Fruit fly (Drosophila melanogaster) whole organism, embryonic: ENCODE data around the gene Spps.
A peak's percentile ranks its signal among the peaks of the same experiment; 100 is the strongest.

Experiments used
- Abd-B ChIP-seq: fragments of 200-800 bp; sonication (Bioruptor generic); optimal IDR thresholded peaks from 2 replicates; lab custom pipeline; 2018; ENCODE audit warnings: missing biosample characterization, mild to moderate bottlenecking, missing genetic modification characterization, moderate library complexity
- B-H1 ChIP-seq: fragments of 200-800 bp; sonication (Bioruptor generic); IDR thresholded peaks from 3 replicates; pipeline ENCODE4 v1.3.6; 2022; ENCODE audit warnings: missing biosample characterization, missing genetic modification characterization
- CG10209 ChIP-seq: fragments of 200-800 bp; sonication (Bioruptor generic); optimal IDR thresholded peaks from 3 replicates; lab custom pipeline; 2017; ENCODE audit warnings: missing biosample characterization, mild to moderate bottlenecking, missing genetic modification characterization, missing genetic modification reagents
- CG1024 ChIP-seq: fragments of 200-800 bp; sonication (Bioruptor generic); IDR thresholded peaks from 2 replicates; pipeline ENCODE4 v1.3.6; 2022; ENCODE audit warnings: missing biosample characterization, missing genetic modification characterization
- CG10274 ChIP-seq: fragments of 200-800 bp; sonication (Bioruptor generic); optimal IDR thresholded peaks from 3 replicates; lab custom pipeline; 2017; ENCODE audit warnings: missing biosample characterization, mild to moderate bottlenecking, missing genetic modification characterization
- CG10462 ChIP-seq: fragments of 200-800 bp; sonication (Bioruptor generic); optimal IDR thresholded peaks from 2 replicates; lab custom pipeline; 2016; ENCODE audit warnings: missing biosample characterization, missing genetic modification characterization
- CG11247 ChIP-seq: fragments of 200-800 bp; sonication (Bioruptor generic); IDR thresholded peaks from 2 replicates; pipeline ENCODE4 v1.3.6; 2022; ENCODE audit warnings: missing biosample characterization, missing genetic modification characterization
- CG11504 ChIP-seq: fragments of 200-800 bp; sonication (Bioruptor generic); optimal IDR thresholded peaks from 3 replicates; lab custom pipeline; 2019; ENCODE audit warnings: missing biosample characterization, mild to moderate bottlenecking, missing genetic modification characterization, moderate library complexity
- CG12104 ChIP-seq: fragments of 200-800 bp; sonication (Bioruptor generic); optimal IDR thresholded peaks from 3 replicates; lab custom pipeline; 2016; ENCODE audit warnings: missing biosample characterization, missing genetic modification characterization
- CG1233 ChIP-seq: fragments of 200-800 bp; sonication (Bioruptor generic); optimal IDR thresholded peaks from 4 replicates; lab custom pipeline; 2018; ENCODE audit warnings: missing biosample characterization, mild to moderate bottlenecking, missing genetic modification characterization
- CG13424 ChIP-seq: fragments of 200-800 bp; sonication (Bioruptor generic); optimal IDR thresholded peaks from 2 replicates; lab custom pipeline; 2019; ENCODE audit warnings: missing biosample characterization, mild to moderate bottlenecking, missing genetic modification characterization, moderate library complexity
- CG17359 ChIP-seq: fragments of 200-800 bp; sonication (Bioruptor generic); optimal IDR thresholded peaks from 3 replicates; lab custom pipeline; 2018; ENCODE audit warnings: missing biosample characterization, mild to moderate bottlenecking, missing genetic modification characterization, moderate library complexity
- CG17361 ChIP-seq: fragments of 200-800 bp; sonication (Bioruptor generic); IDR thresholded peaks from 3 replicates; pipeline ENCODE4 v1.3.6; 2022; ENCODE audit warnings: missing biosample characterization, missing genetic modification characterization
- CG18262 ChIP-seq: fragments of 200-800 bp; optimal IDR thresholded peaks from 3 replicates; lab custom pipeline; 2019; ENCODE audit warnings: missing biosample characterization, mild to moderate bottlenecking, missing genetic modification characterization, moderate library complexity
- CG2889 ChIP-seq: fragments of 200-800 bp; sonication (Bioruptor generic); IDR thresholded peaks from 3 replicates; pipeline ENCODE4 v1.3.6; 2022; ENCODE audit warnings: missing biosample characterization, missing genetic modification characterization
- CG3065 ChIP-seq: fragments of 200-800 bp; sonication (Bioruptor generic); optimal IDR thresholded peaks from 2 replicates; lab custom pipeline; 2016; ENCODE audit warnings: missing biosample characterization, missing genetic modification characterization
- CG34376 ChIP-seq: fragments of 200-800 bp; sonication (Bioruptor generic); optimal IDR thresholded peaks from 2 replicates; lab custom pipeline; 2018; ENCODE audit warnings: missing biosample characterization, mild to moderate bottlenecking, missing genetic modification characterization
- CG42726 ChIP-seq: fragments of 200-800 bp; sonication (Bioruptor generic); IDR thresholded peaks from 2 replicates; pipeline ENCODE4 v1.3.6; 2022; ENCODE audit warnings: missing biosample characterization, missing genetic modification characterization; ENCODE audit not compliant: partially characterized antibody
- CG4617 ChIP-seq: fragments of 200-800 bp; sonication (Bioruptor generic); optimal IDR thresholded peaks from 3 replicates; lab custom pipeline; 2016; ENCODE audit warnings: missing biosample characterization, missing genetic modification characterization, borderline replicate concordance
- CG6791 ChIP-seq: fragments of 200-800 bp; sonication (Bioruptor generic); IDR thresholded peaks from 3 replicates; pipeline ENCODE4 v1.3.6; 2022; ENCODE audit warnings: missing biosample characterization, missing genetic modification characterization; ENCODE audit not compliant: partially characterized antibody
- CG9437 ChIP-seq: fragments of 200-800 bp; sonication (Bioruptor generic); optimal IDR thresholded peaks from 2 replicates; lab custom pipeline; 2018; ENCODE audit warnings: missing biosample characterization, mild to moderate bottlenecking, missing genetic modification characterization
- CHES-1-like ChIP-seq: fragments of 200-800 bp; sonication (Bioruptor generic); optimal IDR thresholded peaks from 2 replicates; lab custom pipeline; 2016; ENCODE audit warnings: missing biosample characterization, missing genetic modification characterization
- Chrac-16 ChIP-seq: fragments of 200-800 bp; sonication (Bioruptor generic); optimal IDR thresholded peaks from 3 replicates; lab custom pipeline; 2016; ENCODE audit warnings: missing biosample characterization, missing genetic modification characterization
- Deaf1 ChIP-seq: fragments of 200-800 bp; optimal IDR thresholded peaks from 3 replicates; lab custom pipeline; 2019; ENCODE audit warnings: missing biosample characterization, mild to moderate bottlenecking, missing genetic modification characterization, moderate library complexity
- Fer2 ChIP-seq: fragments of 200-800 bp; sonication (Bioruptor generic); optimal IDR thresholded peaks from 2 replicates; lab custom pipeline; 2018; ENCODE audit warnings: missing biosample characterization, mild to moderate bottlenecking, missing genetic modification characterization, moderate library complexity
- GATAe ChIP-seq: fragments of 200-800 bp; sonication (Bioruptor generic); conservative IDR thresholded peaks from 2 replicates; pipeline ENCODE4 v1.3.6; 2022; ENCODE audit warnings: missing biosample characterization, missing genetic modification characterization
- Lhr ChIP-seq: fragments of 200-800 bp; sonication (Bioruptor generic); optimal IDR thresholded peaks from 3 replicates; lab custom pipeline; 2017; ENCODE audit warnings: mild to moderate bottlenecking, missing biosample characterization, missing genetic modification reagents, missing genetic modification characterization
- Lpt ChIP-seq: fragments of >200 bp; optimal IDR thresholded peaks from 2 replicates; lab custom pipeline; 2018; ENCODE audit warnings: missing biosample characterization, missing genetic modification characterization
- Myb ChIP-seq: fragments of 200-800 bp; sonication (Bioruptor generic); optimal IDR thresholded peaks from 2 replicates; lab custom pipeline; 2016; ENCODE audit warnings: missing biosample characterization, missing genetic modification characterization
- NC2α ChIP-seq: fragments of 200-800 bp; sonication (Bioruptor generic); optimal IDR thresholded peaks from 2 replicates; lab custom pipeline; 2016; ENCODE audit warnings: missing biosample characterization, missing genetic modification characterization
- Neu2 ChIP-seq: fragments of 200-800 bp; sonication (Bioruptor generic); optimal IDR thresholded peaks from 3 replicates; lab custom pipeline; 2016; ENCODE audit warnings: missing biosample characterization, missing genetic modification characterization, borderline replicate concordance
- Optix ChIP-seq: fragments of 200-800 bp; sonication (Bioruptor generic); IDR thresholded peaks from 3 replicates; pipeline ENCODE4 v1.3.6; 2022; ENCODE audit warnings: missing biosample characterization, missing genetic modification characterization
- Spps ChIP-seq: fragments of 200-800 bp; sonication (Bioruptor generic); optimal IDR thresholded peaks from 2 replicates; lab custom pipeline; 2018; ENCODE audit warnings: missing biosample characterization, mild to moderate bottlenecking, missing genetic modification characterization
- dimm ChIP-seq: fragments of 200-800 bp; sonication (Bioruptor generic); IDR thresholded peaks from 2 replicates; pipeline ENCODE4 v1.3.6; 2022; ENCODE audit warnings: missing biosample characterization, missing genetic modification characterization
- fd96Cb ChIP-seq: fragments of 200-800 bp; sonication (Bioruptor generic); optimal IDR thresholded peaks from 2 replicates; lab custom pipeline; 2018; ENCODE audit warnings: missing biosample characterization, mild to moderate bottlenecking, missing genetic modification characterization, moderate library complexity
- gce ChIP-seq: fragments of 200-800 bp; sonication (Bioruptor generic); IDR thresholded peaks from 3 replicates; pipeline ENCODE4 v1.3.6; 2022; ENCODE audit warnings: missing biosample characterization, missing genetic modification characterization
- hkb ChIP-seq, 2 experiments: fragments of 200-800 bp in 1 of 2; fragments of >200 bp in 1 of 2; sonication (Bioruptor generic) in 1 of 2; IDR thresholded peaks in 1 of 2; optimal IDR thresholded peaks in 1 of 2; 2 replicates each; pipeline versions ENCODE4 v1.3.6 to Lab custom; 2017 to 2022; ENCODE audit warnings: missing biosample characterization in 1 of 2, missing genetic modification characterization in 1 of 2
- kni ChIP-seq: fragments of 200-800 bp; sonication (Bioruptor generic); optimal IDR thresholded peaks from 3 replicates; lab custom pipeline; 2017; ENCODE audit warnings: mild to moderate bottlenecking, missing biosample characterization, missing genetic modification reagents, missing genetic modification characterization
- lilli ChIP-seq: fragments of 200-800 bp; sonication (Bioruptor generic); optimal IDR thresholded peaks from 3 replicates; lab custom pipeline; 2016; ENCODE audit warnings: missing biosample characterization, missing genetic modification characterization
- nau ChIP-seq: fragments of 200-800 bp; sonication (Bioruptor generic); optimal IDR thresholded peaks from 3 replicates; lab custom pipeline; 2017; ENCODE audit warnings: missing biosample characterization, mild to moderate bottlenecking, missing genetic modification characterization, missing genetic modification reagents
- nerfin-1 ChIP-seq: fragments of 200-800 bp; sonication (Bioruptor generic); optimal IDR thresholded peaks from 3 replicates; lab custom pipeline; 2019; ENCODE audit warnings: missing biosample characterization, mild to moderate bottlenecking, missing genetic modification characterization, moderate library complexity
- nmo ChIP-seq: fragments of 200-800 bp; sonication (Bioruptor generic); optimal IDR thresholded peaks from 2 replicates; lab custom pipeline; 2018; ENCODE audit warnings: missing biosample characterization, mild to moderate bottlenecking, missing genetic modification characterization, moderate library complexity
- nom ChIP-seq: fragments of 200-800 bp; sonication (Bioruptor generic); optimal IDR thresholded peaks from 2 replicates; lab custom pipeline; 2017; ENCODE audit warnings: missing biosample characterization, missing genetic modification characterization, mild to moderate bottlenecking, moderate library complexity, missing genetic modification reagents
- pros ChIP-seq: fragments of 200-800 bp; sonication (Bioruptor generic); optimal IDR thresholded peaks from 3 replicates; lab custom pipeline; 2019; ENCODE audit warnings: missing biosample characterization, mild to moderate bottlenecking, missing genetic modification characterization, moderate library complexity
- schlank ChIP-seq: fragments of 200-800 bp; sonication (Bioruptor generic); optimal IDR thresholded peaks from 2 replicates; lab custom pipeline; 2018; ENCODE audit warnings: missing biosample characterization, mild to moderate bottlenecking, missing genetic modification characterization
- unpg ChIP-seq: fragments of 200-800 bp; sonication (Bioruptor generic); optimal IDR thresholded peaks from 3 replicates; lab custom pipeline; 2018; ENCODE audit warnings: missing biosample characterization, mild to moderate bottlenecking, missing genetic modification characterization, moderate library complexity
- wor ChIP-seq: fragments of 200-800 bp; sonication (Bioruptor generic); IDR thresholded peaks from 2 replicates; pipeline ENCODE4 v1.3.6; 2022; ENCODE audit warnings: missing biosample characterization, missing genetic modification characterization

The Spps gene

dm6 chr3R:24221334-24222302 is 5.1 kb downstream of the Spps start, which contains the start of gene twin (continued):
- peak; percentile 77 for TF ChIP-seq CG13424 (tag; lab: Kevin White, UChicago)
- TF ChIP-seq CG42726, result no peak
- peak; percentile 72 for TF ChIP-seq CHES-1-like (GFP tag; lab: Kevin White, UChicago)
- TF ChIP-seq hkb (optimal IDR thresholded peaks at IDR 0.05; lab: Kevin White, UChicago), result peak; percentile 39
- peak; percentile 59 for TF ChIP-seq hkb (GFP tag; IDR thresholded peaks at IDR 0.05; lab: Robert Waterston, UW)
- peak; percentile 42 for TF ChIP-seq CG18262 (tag; lab: Kevin White, UChicago)
- TF ChIP-seq nmo (GFP tag; lab: Kevin White, UChicago), result peak; percentile 75
- TF ChIP-seq Neu2 (GFP tag; lab: Kevin White, UChicago), result no peak
- TF ChIP-seq Chrac-16 (GFP tag; lab: Kevin White, UChicago), result peak; percentile 64
- peak; percentile 35 for TF ChIP-seq CG17359 (tag; lab: Kevin White, UChicago)
- no peak for TF ChIP-seq Lpt (GFP tag; lab: Kevin White, UChicago)
- peak; percentile 11 for TF ChIP-seq CG10209 (GFP tag; lab: Kevin White, UChicago)
- peak; percentile 31 for TF ChIP-seq nerfin-1 (tag; lab: Kevin White, UChicago)
- TF ChIP-seq Lhr (GFP tag; lab: Kevin White, UChicago), result no peak
- TF ChIP-seq CG1024 (GFP tag; lab: Robert Waterston, UW), result no peak
- TF ChIP-seq CG3065 (GFP tag; lab: Kevin White, UChicago), result peak; percentile 29
- no peak for TF ChIP-seq schlank (tag; lab: Kevin White, UChicago)
- peak; percentile 54 for TF ChIP-seq Spps (tag; lab: Kevin White, UChicago)
- no peak for TF ChIP-seq pros (GFP tag; lab: Kevin White, UChicago)
- 0 out of 3 replicates have a peak, but pooled peaks have one; percentile 23 for TF ChIP-seq CG2889
- peak; percentile 27 for TF ChIP-seq Deaf1 (tag; lab: Kevin White, UChicago)
- TF ChIP-seq gce (GFP tag; lab: Robert Waterston, UW), result no peak
- no peak for TF ChIP-seq nau (GFP tag; lab: Kevin White, UChicago)
- peak; percentile 70 for TF ChIP-seq CG17361 (GFP tag; lab: Robert Waterston, UW)
- TF ChIP-seq Optix, result no peak
- no peak for TF ChIP-seq CG10462 (GFP tag; lab: Kevin White, UChicago)
- peak; percentile 86 for TF ChIP-seq lilli (GFP tag; lab: Kevin White, UChicago)
- TF ChIP-seq unpg (GFP tag; lab: Kevin White, UChicago), result peak; percentile 49
- no peak for TF ChIP-seq dimm (GFP tag; lab: Robert Waterston, UW)
- TF ChIP-seq CG34376 (GFP tag; lab: Kevin White, UChicago), result peak; percentile 20
- TF ChIP-seq CG1233 (GFP tag; lab: Kevin White, UChicago), result peak; percentile 3
- TF ChIP-seq CG6791 (GFP tag; lab: Robert Waterston, UW), result peak; percentile 68
- TF ChIP-seq CG11247 (GFP tag; lab: Robert Waterston, UW), result peak; percentile 45; the same call in 1 of the 2 replicates
- TF ChIP-seq wor (GFP tag; lab: Robert Waterston, UW), result no peak
- no peak for TF ChIP-seq GATAe
- peak; percentile 47 for TF ChIP-seq Fer2
- peak; percentile 21 for TF ChIP-seq fd96Cb (tag; lab: Kevin White, UChicago)
- peak; percentile 62 for TF ChIP-seq CG4617 (GFP tag; lab: Kevin White, UChicago)
- TF ChIP-seq Abd-B (GFP tag; lab: Kevin White, UChicago), result peak; percentile 80
- TF ChIP-seq CG11504 (tag; lab: Kevin White, UChicago), result no peak
- TF ChIP-seq CG12104 (GFP tag; lab: Kevin White, UChicago), result no peak
- peak; percentile 60 for TF ChIP-seq Myb
- TF ChIP-seq CG10274, result no peak
- TF ChIP-seq nom (GFP tag; lab: Kevin White, UChicago), result no peak
- TF ChIP-seq B-H1, result peak; percentile 47; the same call in 1 of the 3 replicates
- no peak for TF ChIP-seq kni
- no peak for TF ChIP-seq NC2α (GFP tag; lab: Kevin White, UChicago)
- TF ChIP-seq CG9437 (GFP tag; lab: Kevin White, UChicago), result peak; percentile 46
